Fruit fly (Drosophila melanogaster): Measurements from ENCODE around the gene B-H1.

The B-H1 gene

dm6 chrX:17423310-17423945, 26.1 kb downstream of the B-H1 start, which contains the start of gene ENGase:
TSS of gene ENGase (plus strand) at chrX:17423591.
- TF ChIP-seq CG8478 (optimal IDR thresholded peaks at IDR 0.05) (peak; percentile 28), usp (GFP tag; optimal IDR thresholded peaks at IDR 0.05) (no peak)

DNA sequence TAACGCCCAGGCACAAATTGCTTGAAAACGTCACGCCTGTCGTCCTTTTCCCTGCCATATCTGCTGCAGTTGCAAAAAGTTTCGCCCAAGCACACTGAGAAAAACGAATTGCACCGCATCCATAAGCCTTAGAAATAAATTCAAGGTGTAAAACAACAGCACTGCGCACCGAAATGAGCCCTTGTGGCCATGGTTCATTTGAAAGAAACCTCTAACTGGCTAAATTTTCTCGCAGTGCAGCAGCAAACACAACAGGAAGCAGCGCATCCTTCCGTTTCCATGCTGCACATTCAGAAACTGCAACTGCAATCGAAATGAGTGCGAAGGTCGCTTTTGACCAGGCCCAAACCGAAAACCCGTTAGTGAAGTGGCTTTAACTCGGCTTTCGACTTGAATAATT, 27.1 kb downstream of the B-H1 start:
- TF ChIP-seq CG8478 (optimal IDR thresholded peaks at IDR 0.05), result no peak
- no peak for TF ChIP-seq psq (optimal IDR thresholded peaks at IDR 0.05)
- TF ChIP-seq usp (GFP tag; optimal IDR thresholded peaks at IDR 0.05), result no peak
- TF ChIP-seq Dll (optimal IDR thresholded peaks at IDR 0.05), result no peak
- TF ChIP-seq EcR (GFP tag; optimal IDR thresholded peaks at IDR 0.05), result no peak
- no peak for TF ChIP-seq pan (optimal IDR thresholded peaks at IDR 0.05)

dm6 chrX:17443880-17444279, 46.6 kb downstream of the B-H1 start, which contains the start of the genes CG12994 and CG46464:
TSS of gene CG12994 (minus strand) at chrX:17443994.
TSS of gene CG46464 (minus strand) at chrX:17443994.
- TF ChIP-seq Dll (optimal IDR thresholded peaks at IDR 0.05), result no peak
- TF ChIP-seq usp (GFP tag; optimal IDR thresholded peaks at IDR 0.05), result no peak
- TF ChIP-seq pan (optimal IDR thresholded peaks at IDR 0.05), result no peak
- TF ChIP-seq psq (optimal IDR thresholded peaks at IDR 0.05), result no peak
- TF ChIP-seq EcR (GFP tag; optimal IDR thresholded peaks at IDR 0.05), result no peak
- no peak for TF ChIP-seq CG8478 (optimal IDR thresholded peaks at IDR 0.05)

DNA sequence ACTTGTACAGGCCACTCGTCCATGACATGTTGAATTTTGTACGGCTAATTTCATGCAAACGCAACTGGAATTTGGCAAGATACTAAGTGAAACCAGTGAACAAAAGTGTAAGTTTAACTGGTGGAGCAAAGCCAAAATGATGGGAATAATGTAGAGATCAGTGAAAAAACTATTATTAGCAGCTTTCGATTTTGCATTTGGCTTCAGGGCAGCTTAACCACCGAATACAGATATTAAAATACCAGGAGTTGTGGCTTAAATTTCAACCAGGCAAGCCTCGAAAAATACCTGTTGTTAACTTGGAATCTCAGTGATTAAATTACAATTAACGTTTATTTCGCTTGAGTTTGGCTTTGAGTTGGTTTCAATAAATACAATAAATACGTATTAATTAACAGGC, 51.4 kb downstream of the B-H1 start, which contains the start of gene p-cup:
Gene p-cup, minus strand, starts transcription at position 101 of the 400 bp plus-strand sequence.
- TF ChIP-seq pan (optimal IDR thresholded peaks at IDR 0.05) (no peak), usp (GFP tag; optimal IDR thresholded peaks at IDR 0.05) (no peak), psq (optimal IDR thresholded peaks at IDR 0.05) (no peak), EcR (GFP tag; optimal IDR thresholded peaks at IDR 0.05) (no peak), CG8478 (optimal IDR thresholded peaks at IDR 0.05) (no peak), Dll (optimal IDR thresholded peaks at IDR 0.05) (no peak)

- no peak for TF ChIP-seq pan (optimal IDR thresholded peaks at IDR 0.05)
- no peak for TF ChIP-seq EcR (GFP tag; optimal IDR thresholded peaks at IDR 0.05)
- no peak for TF ChIP-seq usp (GFP tag; optimal IDR thresholded peaks at IDR 0.05)
- no peak for TF ChIP-seq Dll (optimal IDR thresholded peaks at IDR 0.05)
- TF ChIP-seq psq (optimal IDR thresholded peaks at IDR 0.05), result no peak
Measured at dm6 chrX:17452443-17452842, 55.2 kb downstream of the B-H1 start, which contains the start of gene CG8568. TSS of gene CG8568 (minus strand) at chrX:17452543.

Measured in whole organism.